Fruit fly (Drosophila melanogaster) whole organism, pupa: ENCODE data around the gene Kua.

ENCODE experiments used
- CG14655 ChIP-seq: fragments of 200-800 bp; sonication (Bioruptor generic); optimal IDR thresholded peaks from 3 replicates; lab custom pipeline; 2017; ENCODE audit warnings: mild to moderate bottlenecking, missing biosample characterization, missing genetic modification reagents, missing genetic modification characterization
- CG17806 ChIP-seq: fragments of 200-800 bp; sonication (Bioruptor generic); optimal IDR thresholded peaks from 2 replicates; lab custom pipeline; 2018; ENCODE audit warnings: missing biosample characterization, mild to moderate bottlenecking, missing genetic modification characterization, moderate library complexity
- CG32121 ChIP-seq: fragments of 200-800 bp; sonication (Bioruptor generic); IDR thresholded peaks from 2 replicates; pipeline ENCODE4 v1.3.6; 2022; ENCODE audit warnings: missing biosample characterization, missing genetic modification characterization
- CG4496 ChIP-seq: fragments of 200-800 bp; sonication (Bioruptor generic); IDR thresholded peaks from 3 replicates; pipeline ENCODE4 v1.3.6; 2022; ENCODE audit warnings: missing biosample characterization, missing genetic modification characterization
- CG9948 ChIP-seq: fragments of 200-800 bp; sonication (Bioruptor generic); optimal IDR thresholded peaks from 2 replicates; lab custom pipeline; 2018; ENCODE audit warnings: missing biosample characterization, mild to moderate bottlenecking, missing genetic modification characterization, moderate library complexity
- Pif1A ChIP-seq: fragments of 200-800 bp; sonication (Bioruptor generic); optimal IDR thresholded peaks from 3 replicates; lab custom pipeline; 2016; ENCODE audit warnings: missing biosample characterization, missing genetic modification characterization
- gl ChIP-seq: fragments of 200-800 bp; sonication (Bioruptor generic); optimal IDR thresholded peaks from 2 replicates; lab custom pipeline; 2018; ENCODE audit warnings: missing biosample characterization, mild to moderate bottlenecking, missing genetic modification characterization
- rn ChIP-seq: fragments of 200-800 bp; sonication (Bioruptor generic); IDR thresholded peaks from 2 replicates; pipeline ENCODE4 v1.3.6; 2022; ENCODE audit warnings: missing biosample characterization, missing genetic modification characterization

DNA sequence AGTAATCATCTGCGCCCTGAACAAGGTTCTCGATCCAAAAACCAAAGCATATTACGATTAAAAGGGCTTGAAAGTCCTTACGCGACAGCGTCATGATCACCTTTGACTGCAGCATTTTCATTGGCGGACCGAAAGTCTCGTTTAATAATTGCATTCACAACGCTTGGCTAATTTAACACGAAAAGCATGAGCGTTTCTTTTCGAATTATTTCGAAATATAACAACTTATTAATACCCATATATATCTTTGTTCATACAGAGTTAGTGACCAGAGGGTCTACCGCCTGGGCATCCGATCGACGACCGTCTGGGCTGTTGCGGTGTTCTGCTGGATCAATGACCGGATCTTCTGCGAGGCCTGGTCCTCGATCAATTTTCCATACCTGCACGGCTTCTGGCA is 25.3 kb upstream of the Kua start, which contains the start of gene CG10730:
- TF ChIP-seq CG14655 (GFP tag; lab: Kevin White, UChicago) (no peak), gl (no peak), Pif1A (no peak), rn (GFP tag; lab: Robert Waterston, UW) (no peak), CG32121 (GFP tag; lab: Robert Waterston, UW) (no peak), CG4496 (GFP tag; lab: Robert Waterston, UW) (no peak), CG9948 (tag; lab: Kevin White, UChicago) (no peak), CG17806 (no peak)
